Worm (Caenorhabditis elegans) whole organism, L4 larva: ENCODE data around the gene eco-1.

Experiments used
- F26F4.8 ChIP-seq: fragments of 200-800 bp; sonication (Bioruptor generic); conservative IDR thresholded peaks from 2 replicates; pipeline ENCODE4 v1.3.6; 2022; ENCODE audit warnings: missing genetic modification characterization, missing compliant biosample characterization
- F37D6.2 ChIP-seq: sonication (generic microtip); optimal IDR thresholded peaks from 2 replicates; lab custom pipeline; 2016; ENCODE audit warnings: mild to moderate bottlenecking, missing genetic modification characterization, missing compliant biosample characterization
- F44E2.7 ChIP-seq: fragments of 200-800 bp; sonication (Bioruptor generic); IDR thresholded peaks from 2 replicates; pipeline ENCODE4 v2.1.2; 2022; ENCODE audit warnings: missing genetic modification characterization, missing compliant biosample characterization
- T26A8.4 ChIP-seq: fragments of 200-800 bp; sonication (Bioruptor generic); IDR thresholded peaks from 2 replicates; pipeline ENCODE4 v1.3.6; 2022; ENCODE audit warnings: missing genetic modification characterization, missing compliant biosample characterization
- arid-1 ChIP-seq: fragments of 200-800 bp; sonication (Bioruptor generic); conservative IDR thresholded peaks from 2 replicates; pipeline ENCODE4 v1.3.6; 2022; ENCODE audit warnings: missing genetic modification reagents, missing genetic modification characterization, missing compliant biosample characterization
- ceh-32 ChIP-seq: sonication (generic microtip); optimal IDR thresholded peaks from 2 replicates; lab custom pipeline; 2016; ENCODE audit warnings: mild to moderate bottlenecking, missing genetic modification characterization, missing compliant biosample characterization; ENCODE audit not compliant: poor library complexity
- ctbp-1 ChIP-seq: fragments of 200-800 bp; sonication (Bioruptor generic); IDR thresholded peaks from 2 replicates; pipeline ENCODE4 v1.3.6; 2022; ENCODE audit warnings: missing genetic modification reagents, missing genetic modification characterization, missing compliant biosample characterization
- daf-19 ChIP-seq: fragments of 200-800 bp; sonication (Bioruptor generic); conservative IDR thresholded peaks from 2 replicates; pipeline ENCODE4 v1.3.6; 2022; ENCODE audit warnings: missing genetic modification characterization, missing compliant biosample characterization
- dmd-6 ChIP-seq: fragments of 200-800 bp; sonication (Bioruptor generic); IDR thresholded peaks from 2 replicates; pipeline ENCODE4 v1.3.6; 2022; ENCODE audit warnings: missing genetic modification reagents, missing genetic modification characterization, missing compliant biosample characterization
- dmd-8 ChIP-seq: fragments of 200-800 bp; sonication (Bioruptor generic); IDR thresholded peaks from 2 replicates; pipeline ENCODE4 v1.3.6; 2022; ENCODE audit warnings: missing genetic modification characterization, missing compliant biosample characterization
- dve-1 ChIP-seq: sonication (generic microtip); optimal IDR thresholded peaks from 2 replicates; lab custom pipeline; 2017; ENCODE audit warnings: antibody characterized with exemption, mild to moderate bottlenecking, missing genetic modification characterization, missing compliant biosample characterization; ENCODE audit not compliant: insufficient read depth
- egl-27 ChIP-seq: sonication (generic microtip); optimal IDR thresholded peaks from 3 replicates; lab custom pipeline; 2017; ENCODE audit warnings: missing biosample characterization, missing genetic modification reagents, missing genetic modification characterization
- hif-1 ChIP-seq, 2 experiments: sonication (generic microtip); optimal IDR thresholded peaks; 2 replicates each; lab custom pipeline; 2016 to 2017; ENCODE audit warnings: missing compliant biosample characterization in 2 of 2, missing genetic modification characterization in 2 of 2, missing genetic modification reagents in 2 of 2, missing genotype in 2 of 2, mild to moderate bottlenecking in 1 of 2
- hlh-11 ChIP-seq: fragments of 200-800 bp; sonication (Bioruptor generic); optimal IDR thresholded peaks from 2 replicates; lab custom pipeline; 2018; ENCODE audit warnings: mild to moderate bottlenecking, missing genetic modification characterization, missing compliant biosample characterization
- hlh-30 ChIP-seq: sonication (generic microtip); optimal IDR thresholded peaks from 2 replicates; lab custom pipeline; 2017; ENCODE audit warnings: antibody characterized with exemption, mild to moderate bottlenecking, missing genetic modification characterization, missing compliant biosample characterization; ENCODE audit not compliant: insufficient read depth
- lin-38 ChIP-seq: fragments of 200-800 bp; sonication (Bioruptor generic); IDR thresholded peaks from 2 replicates; pipeline ENCODE4 v1.3.6; 2022; ENCODE audit warnings: missing genetic modification reagents, missing genetic modification characterization, missing compliant biosample characterization
- lsy-2 ChIP-seq, 2 experiments: fragments of 150-350 bp in 1 of 2; sonication (generic microtip) in 1 of 2; optimal IDR thresholded peaks; 2 replicates each; lab custom pipeline; 2014 to 2017; ENCODE audit warnings: missing biosample characterization in 2 of 2, missing genetic modification characterization in 2 of 2
- mdl-1 ChIP-seq, 2 experiments: fragments of 150-350 bp in 1 of 2; sonication (generic microtip) in 1 of 2; optimal IDR thresholded peaks; 2 replicates each; lab custom pipeline; 2014 to 2017; ENCODE audit warnings: missing biosample characterization in 2 of 2, missing genetic modification characterization in 2 of 2
- mes-2 ChIP-seq: sonication (generic microtip); optimal IDR thresholded peaks from 2 replicates; lab custom pipeline; 2016; ENCODE audit warnings: missing genotype, mild to moderate bottlenecking, missing genetic modification characterization, missing compliant biosample characterization; ENCODE audit not compliant: poor library complexity, severe bottlenecking
- mxl-2 ChIP-seq: fragments of 200-800 bp; sonication (Bioruptor generic); conservative IDR thresholded peaks from 2 replicates; pipeline ENCODE4 v1.3.6; 2022; ENCODE audit warnings: missing genetic modification reagents, missing genetic modification characterization, missing compliant biosample characterization
- nhr-102 ChIP-seq: sonication (generic microtip); optimal IDR thresholded peaks from 2 replicates; lab custom pipeline; 2016; ENCODE audit warnings: mild to moderate bottlenecking, missing genetic modification characterization, moderate library complexity, missing compliant biosample characterization
- nhr-11 ChIP-seq: fragments of 150-350 bp; optimal IDR thresholded peaks from 2 replicates; lab custom pipeline; 2014; ENCODE audit warnings: missing biosample characterization, missing genetic modification characterization
- nhr-237 ChIP-seq: sonication (generic microtip); optimal IDR thresholded peaks from 2 replicates; lab custom pipeline; 2017; ENCODE audit warnings: missing biosample characterization, missing genetic modification characterization
- nhr-25 ChIP-seq: sonication (generic microtip); optimal IDR thresholded peaks from 2 replicates; lab custom pipeline; 2017; ENCODE audit warnings: missing genetic modification characterization, mild to moderate bottlenecking, missing compliant biosample characterization, antibody characterized with exemption, moderate library complexity, borderline replicate concordance; ENCODE audit not compliant: insufficient read depth
- nhr-28 ChIP-seq: fragments of 150-350 bp; optimal IDR thresholded peaks from 2 replicates; lab custom pipeline; 2014; ENCODE audit warnings: missing biosample characterization, missing genetic modification characterization
- nhr-42 ChIP-seq: fragments of 200-800 bp; sonication (Bioruptor generic); IDR thresholded peaks from 2 replicates; pipeline ENCODE4 v1.3.6; 2022; ENCODE audit warnings: missing genetic modification characterization, missing compliant biosample characterization
- nhr-48 ChIP-seq: sonication (generic microtip); optimal IDR thresholded peaks from 2 replicates; lab custom pipeline; 2016; ENCODE audit warnings: mild to moderate bottlenecking, missing genetic modification characterization, missing compliant biosample characterization
- nhr-76 ChIP-seq: fragments of 150-350 bp; optimal IDR thresholded peaks from 2 replicates; lab custom pipeline; 2014; ENCODE audit warnings: missing biosample characterization, missing genetic modification characterization
- pha-4 ChIP-seq, 2 experiments: fragments of 150-350 bp in 1 of 2; fragments of 200-800 bp in 1 of 2; sonication (Bioruptor generic) in 1 of 2; IDR thresholded peaks in 1 of 2; optimal IDR thresholded peaks in 1 of 2; 2 replicates each; pipeline versions ENCODE4 v1.3.6 to Lab custom; 2014 to 2022; ENCODE audit warnings: missing genetic modification characterization in 2 of 2, missing genetic modification reagents in 2 of 2, missing biosample characterization in 1 of 2, missing compliant biosample characterization in 1 of 2
- php-3 ChIP-seq: fragments of 200-800 bp; sonication (Bioruptor generic); IDR thresholded peaks from 2 replicates; pipeline ENCODE4 v1.3.6; 2022; ENCODE audit warnings: missing genetic modification reagents, missing genetic modification characterization, missing compliant biosample characterization
- pqm-1 ChIP-seq: sonication (generic microtip); optimal IDR thresholded peaks from 2 replicates; lab custom pipeline; 2017; ENCODE audit warnings: missing biosample characterization, missing genetic modification characterization
- set-16 ChIP-seq: fragments of 200-800 bp; sonication (Bioruptor generic); IDR thresholded peaks from 2 replicates; pipeline ENCODE4 v1.3.6; 2022; ENCODE audit warnings: missing genetic modification reagents, missing genetic modification characterization, missing compliant biosample characterization
- snpc-4 ChIP-seq: fragments of 150-350 bp; optimal IDR thresholded peaks from 2 replicates; lab custom pipeline; 2014; ENCODE audit warnings: missing biosample characterization, missing genetic modification characterization
- spr-1 ChIP-seq: sonication (generic microtip); optimal IDR thresholded peaks from 2 replicates; lab custom pipeline; 2016; ENCODE audit warnings: mild to moderate bottlenecking, missing genetic modification characterization, missing compliant biosample characterization
- tra-1 ChIP-seq: fragments of 200-800 bp; sonication (Bioruptor generic); IDR thresholded peaks from 2 replicates; pipeline ENCODE4 v1.3.6; 2022; ENCODE audit warnings: missing genetic modification reagents, missing genetic modification characterization, missing compliant biosample characterization
- unc-39 ChIP-seq: sonication (generic microtip); optimal IDR thresholded peaks from 2 replicates; lab custom pipeline; 2017; ENCODE audit warnings: missing biosample characterization, missing genetic modification characterization
- unc-62 ChIP-seq, 3 experiments: fragments of 150-350 bp in 1 of 3; sonication (generic microtip); optimal IDR thresholded peaks in 2 of 3; peaks in 1 of 3; 1 replicate in 1 of 3; 2 replicates in 2 of 3; lab custom pipeline; 2014 to 2017; ENCODE audit warnings: missing biosample characterization in 3 of 3, missing genetic modification characterization in 3 of 3, missing genetic modification reagents in 3 of 3, missing genotype in 1 of 3
- vab-7 ChIP-seq: fragments of 200-800 bp; sonication (Bioruptor generic); IDR thresholded peaks from 2 replicates; pipeline ENCODE4 v1.3.6; 2022; ENCODE audit warnings: missing genetic modification reagents, missing genetic modification characterization, missing compliant biosample characterization
- zfp-2 ChIP-seq: sonication (generic microtip); optimal IDR thresholded peaks from 2 replicates; lab custom pipeline; 2016; ENCODE audit warnings: mild to moderate bottlenecking, missing genetic modification characterization, missing compliant biosample characterization
- zfp-3 ChIP-seq: fragments of 200-800 bp; sonication (Bioruptor generic); conservative IDR thresholded peaks from 2 replicates; pipeline ENCODE4 v1.3.6; 2022; ENCODE audit warnings: missing genetic modification reagents, missing genetic modification characterization, missing compliant biosample characterization
- ztf-7 ChIP-seq: fragments of 150-350 bp; optimal IDR thresholded peaks from 2 replicates; lab custom pipeline; 2014; ENCODE audit warnings: missing biosample characterization, missing genetic modification characterization

The eco-1 gene

ce11 chrIII:7335220-7335619, 23.7 kb downstream of the eco-1 start, which contains the start of gene F56C9.10 (continued):
- TF ChIP-seq F44E2.7 (GFP tag; lab: Robert Waterston, UW): no peak
- no peak for TF ChIP-seq zfp-2 (tag; lab: Kevin White, UChicago)
- TF ChIP-seq dmd-8 (GFP tag; lab: Robert Waterston, UW): no peak
- peak; percentile 64; the same call in 1 of the 2 replicates for TF ChIP-seq arid-1 (GFP tag; lab: Robert Waterston, UW)
- TF ChIP-seq spr-1: peak; percentile 47
- TF ChIP-seq nhr-11 (tag; lab: Kevin White, UChicago): peak; percentile 89
- TF ChIP-seq nhr-237: no peak
- TF ChIP-seq nhr-48 (tag; lab: Kevin White, UChicago): peak; percentile 77
- TF ChIP-seq egl-27: no peak
- TF ChIP-seq nhr-42 (GFP tag; lab: Robert Waterston, UW): no peak
- TF ChIP-seq nhr-76 (tag; lab: Kevin White, UChicago): peak; percentile 9
- TF ChIP-seq snpc-4 (tag; lab: Kevin White, UChicago): no peak
- TF ChIP-seq unc-39: no peak
- peak; percentile 26 for TF ChIP-seq pqm-1 (tag; lab: Kevin White, UChicago)

- TF ChIP-seq set-16 (GFP tag; lab: Robert Waterston, UW) (0 out of 2 replicates have a peak, but pooled peaks have one; percentile 21), nhr-28 (tag; lab: Kevin White, UChicago) (peak; percentile 15), dmd-6 (GFP tag; lab: Robert Waterston, UW) (peak; percentile 48), hlh-11 (tag; lab: Kevin White, UChicago) (peak; percentile 11), ctbp-1 (0 out of 2 replicates have a peak, but pooled peaks have one; percentile 34), hlh-30 (peak; percentile 28), tra-1 (GFP tag; lab: Robert Waterston, UW) (0 out of 2 replicates have a peak, but pooled peaks have one; percentile 37)
Measured at ce11 chrIII:7333906-7334531, 24.9 kb downstream of the eco-1 start.

ce11 chrIII:7331671-7332070, 27.2 kb downstream of the eco-1 start:
- TF ChIP-seq unc-62 (GFP tag; optimal IDR thresholded peaks at IDR 0.05 in 1 of 2; lab: Kevin White, UChicago) (peak in 1 of 2 experiments; percentile 87), unc-62 (tag; optimal IDR thresholded peaks at IDR 0.05; lab: Kevin White, UChicago) (no peak), ztf-7 (tag; lab: Kevin White, UChicago) (no peak)

ce11 chrIII:7329155-7329732, 29.7 kb downstream of the eco-1 start, which contains the start of gene lab-2:
TSS of gene lab-2 (minus strand) at chrIII:7329607.
- TF ChIP-seq lin-38 (GFP tag; lab: Robert Waterston, UW) (0 out of 2 replicates have a peak, but pooled peaks have one; percentile 20), lsy-2 (tag; optimal IDR thresholded peaks at IDR 0.05; lab: Kevin White, UChicago) (peak in 1 of 2 experiments; percentile 39), mes-2 (tag; lab: Kevin White, UChicago) (peak; percentile 13), F37D6.2 (tag; lab: Kevin White, UChicago) (no peak), php-3 (GFP tag; lab: Robert Waterston, UW) (0 out of 2 replicates have a peak, but pooled peaks have one; percentile 16), daf-19 (no peak), F26F4.8 (GFP tag; lab: Robert Waterston, UW) (no peak), dve-1 (tag; lab: Kevin White, UChicago) (peak; percentile 1), vab-7 (peak; percentile 6; the same call in 1 of the 2 replicates), set-16 (GFP tag; lab: Robert Waterston, UW) (no peak), pha-4 (GFP tag; IDR thresholded peaks at IDR 0.05; lab: Robert Waterston, UW) (peak; percentile 58), pha-4 (tag; optimal IDR thresholded peaks at IDR 0.05; lab: Kevin White, UChicago) (no peak), tra-1 (GFP tag; lab: Robert Waterston, UW) (peak; percentile 20; the same call in 1 of the 2 replicates), nhr-237 (no peak), ceh-32 (no peak), hif-1 (tag; optimal IDR thresholded peaks at IDR 0.05; lab: Kevin White, UChicago) (peak in 1 of 2 experiments; percentile 5), mdl-1 (tag; optimal IDR thresholded peaks at IDR 0.05; lab: Kevin White, UChicago) (no peak), T26A8.4 (GFP tag; lab: Robert Waterston, UW) (peak; percentile 41; the same call in 1 of the 2 replicates), nhr-102 (tag; lab: Kevin White, UChicago) (peak; percentile 39), mxl-2 (GFP tag; lab: Robert Waterston, UW) (no peak), zfp-3 (0 out of 2 replicates have a peak, but pooled peaks have one; percentile 21), nhr-25 (tag; lab: Kevin White, UChicago) (peak; percentile 29)
